Fruit fly (Drosophila melanogaster) whole organism, embryonic: ENCODE measurements around the gene snz.
A peak's percentile ranks its signal among the peaks of the same experiment; 100 is the strongest.

Experiments used
- Asciz ChIP-seq: fragments of 200-800 bp; sonication (Bioruptor generic); optimal IDR thresholded peaks from 2 replicates; lab custom pipeline; 2017; ENCODE audit warnings: missing biosample characterization, mild to moderate bottlenecking, missing genetic modification characterization, missing genetic modification reagents
- CG10959 ChIP-seq: fragments of 200-800 bp; sonication (Bioruptor generic); IDR thresholded peaks from 2 replicates; pipeline ENCODE4 v1.3.6; 2022; ENCODE audit warnings: missing biosample characterization, missing genetic modification characterization
- CG11456 ChIP-seq: fragments of 200-800 bp; sonication (Bioruptor generic); IDR thresholded peaks from 3 replicates; pipeline ENCODE4 v1.3.6; 2022; ENCODE audit warnings: missing biosample characterization, missing genetic modification characterization
- CG12391 ChIP-seq: fragments of 200-800 bp; sonication (Bioruptor generic); optimal IDR thresholded peaks from 3 replicates; lab custom pipeline; 2018; ENCODE audit warnings: missing biosample characterization, mild to moderate bottlenecking, missing genetic modification characterization, moderate library complexity
- CG14965 ChIP-seq: fragments of 200-800 bp; sonication (Bioruptor generic); optimal IDR thresholded peaks from 2 replicates; lab custom pipeline; 2016; ENCODE audit warnings: missing biosample characterization, missing genetic modification characterization, borderline replicate concordance
- CG16813 ChIP-seq: fragments of 200-800 bp; sonication (Bioruptor generic); IDR thresholded peaks from 3 replicates; pipeline ENCODE4 v1.3.6; 2022; ENCODE audit warnings: missing biosample characterization, missing genetic modification characterization; ENCODE audit not compliant: partially characterized antibody
- CG17802 ChIP-seq: fragments of 200-800 bp; sonication (Bioruptor generic); optimal IDR thresholded peaks from 2 replicates; lab custom pipeline; 2018; ENCODE audit warnings: missing biosample characterization, mild to moderate bottlenecking, missing genetic modification characterization, moderate library complexity
- CG2120 ChIP-seq: fragments of 200-800 bp; sonication (Bioruptor generic); optimal IDR thresholded peaks from 3 replicates; lab custom pipeline; 2016; ENCODE audit warnings: missing biosample characterization, missing genetic modification characterization
- CG5180 ChIP-seq: fragments of 200-800 bp; sonication (Bioruptor generic); optimal IDR thresholded peaks from 3 replicates; lab custom pipeline; 2017; ENCODE audit warnings: missing biosample characterization, missing genetic modification characterization, mild to moderate bottlenecking, moderate library complexity, missing genetic modification reagents
- CG5953 ChIP-seq: fragments of 200-800 bp; sonication (Bioruptor generic); IDR thresholded peaks from 2 replicates; pipeline ENCODE4 v1.3.6; 2022; ENCODE audit warnings: missing biosample characterization, missing genetic modification characterization
- CG7372 ChIP-seq: fragments of 200-800 bp; sonication (Bioruptor generic); IDR thresholded peaks from 2 replicates; pipeline ENCODE4 v1.3.6; 2022; ENCODE audit warnings: missing biosample characterization, missing genetic modification characterization
- CG7745 ChIP-seq: fragments of 200-800 bp; sonication (Bioruptor generic); optimal IDR thresholded peaks from 2 replicates; lab custom pipeline; 2018; ENCODE audit warnings: missing biosample characterization, mild to moderate bottlenecking, missing genetic modification characterization, moderate library complexity
- CG7839 ChIP-seq: fragments of 200-800 bp; sonication (Bioruptor generic); optimal IDR thresholded peaks from 3 replicates; lab custom pipeline; 2018; ENCODE audit warnings: missing biosample characterization, mild to moderate bottlenecking, missing genetic modification characterization, moderate library complexity
- CG8281 ChIP-seq: fragments of 200-800 bp; sonication (Bioruptor generic); optimal IDR thresholded peaks from 2 replicates; lab custom pipeline; 2018; ENCODE audit warnings: missing biosample characterization, mild to moderate bottlenecking, missing genetic modification characterization, moderate library complexity
- CHES-1-like ChIP-seq: fragments of 200-800 bp; sonication (Bioruptor generic); optimal IDR thresholded peaks from 2 replicates; lab custom pipeline; 2016; ENCODE audit warnings: missing biosample characterization, missing genetic modification characterization
- D19A ChIP-seq: fragments of 200-800 bp; optimal IDR thresholded peaks from 3 replicates; lab custom pipeline; 2019; ENCODE audit warnings: missing biosample characterization, mild to moderate bottlenecking, missing genetic modification characterization, moderate library complexity
- Dbx ChIP-seq: fragments of 200-800 bp; sonication (Bioruptor generic); IDR thresholded peaks from 3 replicates; pipeline ENCODE4 v1.3.6; 2022; ENCODE audit warnings: missing biosample characterization, missing genetic modification characterization
- Dll ChIP-seq: fragments of 200-800 bp; sonication (Bioruptor generic); IDR thresholded peaks from 4 replicates; pipeline ENCODE4 v1.3.6; 2022; ENCODE audit warnings: missing biosample characterization, missing genetic modification characterization; ENCODE audit not compliant: partially characterized antibody
- Ets97D ChIP-seq: fragments of 200-800 bp; sonication (Bioruptor generic); optimal IDR thresholded peaks from 3 replicates; lab custom pipeline; 2016; ENCODE audit warnings: missing biosample characterization, missing genetic modification characterization
- Fer3 ChIP-seq: fragments of 200-800 bp; sonication (Bioruptor generic); optimal IDR thresholded peaks from 2 replicates; lab custom pipeline; 2018; ENCODE audit warnings: missing biosample characterization, mild to moderate bottlenecking, missing genetic modification characterization, moderate library complexity
- Gsc ChIP-seq: fragments of 200-800 bp; sonication (Bioruptor generic); IDR thresholded peaks from 2 replicates; pipeline ENCODE4 v1.3.6; 2022; ENCODE audit warnings: missing biosample characterization, missing genetic modification characterization
- HHEX ChIP-seq: fragments of 200-800 bp; sonication (Bioruptor generic); optimal IDR thresholded peaks from 3 replicates; lab custom pipeline; 2017; ENCODE audit warnings: missing biosample characterization, mild to moderate bottlenecking, missing genetic modification characterization, missing genetic modification reagents
- HLH54F ChIP-seq: fragments of 200-800 bp; sonication (Bioruptor generic); optimal IDR thresholded peaks from 3 replicates; lab custom pipeline; 2016; ENCODE audit warnings: missing biosample characterization, missing genetic modification characterization
- Hand ChIP-seq: fragments of 200-800 bp; sonication (Bioruptor generic); optimal IDR thresholded peaks from 2 replicates; lab custom pipeline; 2017; ENCODE audit warnings: mild to moderate bottlenecking, missing biosample characterization, missing genetic modification reagents, missing genetic modification characterization
- Lpt ChIP-seq: fragments of >200 bp; optimal IDR thresholded peaks from 2 replicates; lab custom pipeline; 2018; ENCODE audit warnings: missing biosample characterization, missing genetic modification characterization
- Mad ChIP-seq: fragments of 200-800 bp; sonication (Bioruptor generic); optimal IDR thresholded peaks from 2 replicates; lab custom pipeline; 2016; ENCODE audit warnings: missing biosample characterization, missing genetic modification characterization
- Neu2 ChIP-seq: fragments of 200-800 bp; sonication (Bioruptor generic); optimal IDR thresholded peaks from 3 replicates; lab custom pipeline; 2016; ENCODE audit warnings: missing biosample characterization, missing genetic modification characterization, borderline replicate concordance
- Nf-YB ChIP-seq: fragments of 200-800 bp; sonication (Bioruptor generic); optimal IDR thresholded peaks from 3 replicates; lab custom pipeline; 2019; ENCODE audit warnings: missing biosample characterization, mild to moderate bottlenecking, missing genetic modification characterization, moderate library complexity
- Ravus ChIP-seq: fragments of 200-800 bp; sonication (Bioruptor generic); IDR thresholded peaks from 2 replicates; pipeline ENCODE4 v1.3.6; 2022; ENCODE audit warnings: missing biosample characterization, missing genetic modification characterization
- Rx ChIP-seq: fragments of 200-800 bp; sonication (Bioruptor generic); IDR thresholded peaks from 2 replicates; pipeline ENCODE4 v1.3.6; 2022; ENCODE audit warnings: missing biosample characterization, missing genetic modification characterization
- TFAM ChIP-seq: fragments of 200-800 bp; sonication (Bioruptor generic); optimal IDR thresholded peaks from 2 replicates; lab custom pipeline; 2017; ENCODE audit warnings: missing biosample characterization, missing genetic modification characterization, inconsistent platforms
- al ChIP-seq: fragments of 200-800 bp; sonication (Bioruptor generic); IDR thresholded peaks from 2 replicates; pipeline ENCODE4 v1.3.6; 2022; ENCODE audit warnings: missing biosample characterization, missing genetic modification characterization
- br ChIP-seq: fragments of >200 bp; optimal IDR thresholded peaks from 2 replicates; lab custom pipeline; 2017
- caup ChIP-seq: fragments of 200-800 bp; sonication (Bioruptor generic); optimal IDR thresholded peaks from 3 replicates; lab custom pipeline; 2017; ENCODE audit warnings: missing biosample characterization, mild to moderate bottlenecking, missing genetic modification characterization, moderate library complexity; ENCODE audit not compliant: severe bottlenecking
- chn ChIP-seq: fragments of 200-800 bp; sonication (Bioruptor generic); optimal IDR thresholded peaks from 2 replicates; lab custom pipeline; 2016; ENCODE audit warnings: missing biosample characterization, missing genetic modification characterization
- crp ChIP-seq, 2 experiments: fragments of 200-800 bp; sonication (Bioruptor generic); optimal IDR thresholded peaks; 2 replicates in 1 of 2; 3 replicates in 1 of 2; lab custom pipeline; 2017; ENCODE audit warnings: missing biosample characterization in 2 of 2, missing genetic modification characterization in 2 of 2, mild to moderate bottlenecking in 1 of 2, moderate library complexity in 1 of 2
- cwo ChIP-seq: fragments of 200-800 bp; sonication (Bioruptor generic); optimal IDR thresholded peaks from 3 replicates; lab custom pipeline; 2017; ENCODE audit warnings: missing biosample characterization, missing genetic modification characterization, mild to moderate bottlenecking, moderate library complexity, missing genetic modification reagents
- ind ChIP-seq: fragments of 200-800 bp; sonication (Bioruptor generic); optimal IDR thresholded peaks from 3 replicates; lab custom pipeline; 2016; ENCODE audit warnings: missing biosample characterization, missing genetic modification characterization
- inv ChIP-seq: fragments of 200-800 bp; sonication (Bioruptor generic); IDR thresholded peaks from 2 replicates; pipeline ENCODE4 v1.3.6; 2022; ENCODE audit warnings: missing biosample characterization, missing genetic modification characterization; ENCODE audit not compliant: partially characterized antibody
- jing ChIP-seq: fragments of 200-800 bp; sonication (Bioruptor generic); optimal IDR thresholded peaks from 2 replicates; lab custom pipeline; 2018; ENCODE audit warnings: missing biosample characterization, mild to moderate bottlenecking, missing genetic modification characterization
- klu ChIP-seq: fragments of 200-800 bp; sonication (Bioruptor generic); IDR thresholded peaks from 2 replicates; pipeline ENCODE4 v1.3.6; 2022; ENCODE audit warnings: missing biosample characterization, missing genetic modification characterization
- mirr ChIP-seq: fragments of 200-800 bp; sonication (Bioruptor generic); optimal IDR thresholded peaks from 3 replicates; lab custom pipeline; 2018; ENCODE audit warnings: missing biosample characterization, mild to moderate bottlenecking, missing genetic modification characterization
- org-1 ChIP-seq: fragments of 200-800 bp; sonication (Bioruptor generic); optimal IDR thresholded peaks from 2 replicates; lab custom pipeline; 2017; ENCODE audit warnings: missing biosample characterization, missing genetic modification characterization
- p53 ChIP-seq: fragments of 200-800 bp; sonication (Bioruptor generic); optimal IDR thresholded peaks from 2 replicates; lab custom pipeline; 2016; ENCODE audit warnings: missing biosample characterization, missing genetic modification characterization
- sug ChIP-seq: fragments of 200-800 bp; optimal IDR thresholded peaks from 2 replicates; lab custom pipeline; 2019; ENCODE audit warnings: missing biosample characterization, mild to moderate bottlenecking, missing genetic modification characterization, moderate library complexity
- tio ChIP-seq: fragments of 200-800 bp; sonication (Bioruptor generic); optimal IDR thresholded peaks from 2 replicates; lab custom pipeline; 2017; ENCODE audit warnings: missing biosample characterization, missing genetic modification characterization, inconsistent platforms
- toy ChIP-seq: fragments of 200-800 bp; sonication (Bioruptor generic); IDR thresholded peaks from 2 replicates; pipeline ENCODE4 v1.3.6; 2022; ENCODE audit warnings: missing biosample characterization, missing genetic modification characterization
- unpg ChIP-seq: fragments of 200-800 bp; sonication (Bioruptor generic); optimal IDR thresholded peaks from 3 replicates; lab custom pipeline; 2018; ENCODE audit warnings: missing biosample characterization, mild to moderate bottlenecking, missing genetic modification characterization, moderate library complexity
- z ChIP-seq: fragments of 200-800 bp; sonication (Bioruptor generic); IDR thresholded peaks from 3 replicates; pipeline ENCODE4 v1.3.6; 2022; ENCODE audit warnings: missing biosample characterization, missing genetic modification characterization

Gene snz

dm6 chrX:7893411-7894122 lies 18.3 kb upstream of the snz start, which contains the start of the genes CG45089, ND-MNLL and p115 (continued):
- TF ChIP-seq TFAM (GFP tag; lab: Kevin White, UChicago) (no peak), CG8281 (tag; lab: Kevin White, UChicago) (peak; percentile 15), CG12391 (tag; lab: Kevin White, UChicago) (peak; percentile 85), CG5180 (GFP tag; lab: Kevin White, UChicago) (no peak), Rx (GFP tag; lab: Robert Waterston, UW) (0 out of 2 replicates have a peak, but pooled peaks have one; percentile 3), chn (peak; percentile 28), CG16813 (GFP tag; lab: Robert Waterston, UW) (peak; percentile 58), Hand (GFP tag; lab: Kevin White, UChicago) (no peak), CG11456 (peak; percentile 16; the same call in 1 of the 3 replicates), Asciz (GFP tag; lab: Kevin White, UChicago) (no peak), al (GFP tag; lab: Robert Waterston, UW) (peak; percentile 46; the same call in 1 of the 2 replicates), CHES-1-like (no peak), D19A (tag; lab: Kevin White, UChicago) (peak; percentile 33), inv (GFP tag; lab: Robert Waterston, UW) (peak; percentile 61), tio (peak; percentile 19), Neu2 (GFP tag; lab: Kevin White, UChicago) (no peak), p53 (peak; percentile 68), mirr (GFP tag; lab: Kevin White, UChicago) (no peak), HLH54F (GFP tag; lab: Kevin White, UChicago) (peak; percentile 18), caup (GFP tag; lab: Kevin White, UChicago) (peak; percentile 46), cwo (GFP tag; lab: Kevin White, UChicago) (no peak), unpg (peak; percentile 60), Dll (GFP tag; lab: Robert Waterston, UW) (peak; percentile 83), br (lab: Kevin White, UChicago) (no peak), CG7745 (tag; lab: Kevin White, UChicago) (no peak), crp (GFP tag; optimal IDR thresholded peaks at IDR 0.05; lab: Kevin White, UChicago) (peak in 1 of 2 experiments; percentile 39), Ets97D (GFP tag; lab: Kevin White, UChicago) (peak; percentile 44), z (no peak), Ravus (GFP tag; lab: Robert Waterston, UW) (no peak; the same call in 1 of the 2 replicates), Dbx (GFP tag; lab: Robert Waterston, UW) (peak; percentile 74; the same call in 2 of the 3 replicates), CG14965 (GFP tag; lab: Kevin White, UChicago) (no peak), HHEX (GFP tag; lab: Kevin White, UChicago) (peak; percentile 18), CG2120 (GFP tag; lab: Kevin White, UChicago) (peak; percentile 71), Fer3 (tag; lab: Kevin White, UChicago) (peak; percentile 47), org-1 (GFP tag; lab: Kevin White, UChicago) (no peak), jing (no peak), sug (tag; lab: Kevin White, UChicago) (peak; percentile 65), toy (no peak), CG5953 (GFP tag; lab: Robert Waterston, UW) (no peak), Nf-YB (GFP tag; lab: Kevin White, UChicago) (peak; percentile 19), Gsc (no peak), Mad (GFP tag; lab: Kevin White, UChicago) (no peak), CG10959 (GFP tag; lab: Robert Waterston, UW) (no peak), Lpt (GFP tag; lab: Kevin White, UChicago) (no peak), CG7372 (GFP tag; lab: Robert Waterston, UW) (peak; percentile 60), CG7839 (peak; percentile 57), ind (peak; percentile 64), CG17802 (tag; lab: Kevin White, UChicago) (no peak), klu (GFP tag; lab: Robert Waterston, UW) (peak; percentile 53)
